Fruit fly (Drosophila melanogaster): Measurements from ENCODE around the gene bcn92.

bcn92 gene

DNA sequence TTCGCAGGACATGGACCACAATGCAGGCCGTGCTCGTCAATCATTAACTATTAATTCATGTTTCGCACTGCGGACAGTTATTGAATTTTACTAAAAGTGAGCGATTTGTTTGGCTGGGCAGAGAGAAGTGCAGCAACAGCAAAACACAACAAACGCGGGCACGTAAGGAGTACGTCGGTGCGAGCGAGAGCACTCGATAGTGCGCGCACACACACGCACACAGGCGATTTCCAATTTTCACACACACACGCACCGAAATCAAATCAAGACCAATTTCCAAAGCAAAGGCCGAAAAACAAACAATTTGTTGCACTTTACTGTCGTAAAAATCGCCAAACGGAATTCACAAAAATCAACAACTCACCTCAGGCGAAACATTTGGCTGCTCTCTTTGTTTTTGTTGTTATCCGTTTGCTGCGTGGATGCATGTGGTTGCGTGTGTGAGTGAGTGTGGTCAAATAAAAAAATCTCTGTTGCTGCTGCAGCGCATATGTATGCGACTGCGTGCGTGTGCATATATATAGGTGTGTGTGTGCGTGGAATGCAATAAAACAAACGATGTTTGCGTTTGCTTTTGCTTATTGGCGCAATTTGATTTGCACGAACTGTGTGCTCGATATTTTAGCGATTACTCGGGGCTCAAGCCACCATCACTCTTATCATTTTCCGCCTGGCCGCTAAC, 8.6 kb upstream of the bcn92 start (continued):
- TF ChIP-seq CG10979 (tag; optimal IDR thresholded peaks at IDR 0.05) = no peak
- TF ChIP-seq CG42726 (GFP tag; IDR thresholded peaks at IDR 0.05; ENCODE audit: partially characterized antibody) = no peak
- no peak for TF ChIP-seq H2.0 (GFP tag; IDR thresholded peaks at IDR 0.05)
- TF ChIP-seq Ets97D (GFP tag; optimal IDR thresholded peaks at IDR 0.05) = no peak

DNA sequence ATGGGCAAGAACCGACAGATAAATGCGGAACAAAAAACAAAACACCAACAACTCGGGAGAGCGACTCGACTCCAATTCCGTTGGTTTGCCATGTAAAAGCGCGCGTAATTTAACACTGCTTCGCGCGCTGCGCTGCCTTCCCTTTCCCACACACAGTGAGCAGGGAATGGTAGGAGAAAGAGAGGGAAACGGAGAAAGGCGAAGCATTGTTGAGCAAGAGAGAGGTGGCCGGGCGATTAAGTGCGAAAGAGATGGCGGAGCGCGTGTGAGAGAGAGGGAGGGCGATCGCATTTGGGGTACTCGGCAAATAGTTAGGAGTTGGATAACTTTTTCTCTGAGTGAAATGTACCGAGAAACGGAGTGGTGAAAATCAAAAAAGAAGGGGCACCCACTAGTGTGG, 6.4 kb upstream of the bcn92 start:
- TF ChIP-seq oc (tag; optimal IDR thresholded peaks at IDR 0.05) (peak; percentile 74), vnd (GFP tag; IDR thresholded peaks at IDR 0.05; ENCODE audit: partially characterized antibody) (no peak), Six4 (GFP tag; optimal IDR thresholded peaks at IDR 0.05) (peak; percentile 43), Trl (optimal IDR thresholded peaks at IDR 0.05) (peak; percentile 54 to 70), Trl (GFP tag; optimal IDR thresholded peaks at IDR 0.05) (peak; percentile 45), ewg (GFP tag; optimal IDR thresholded peaks at IDR 0.05) (no peak), Nf-YB (GFP tag; optimal IDR thresholded peaks at IDR 0.05) (peak; percentile 48), cg (GFP tag; optimal IDR thresholded peaks at IDR 0.05) (peak; percentile 59), Stat92E (GFP tag; optimal IDR thresholded peaks at IDR 0.05) (peak in 1 of 3 experiments; percentile 2), CG8478 (optimal IDR thresholded peaks at IDR 0.05) (peak; percentile 88), nmo (GFP tag; optimal IDR thresholded peaks at IDR 0.05) (peak; percentile 20), CG34422 (GFP tag; IDR thresholded peaks at IDR 0.05) (0 out of 3 replicates have a peak, but pooled peaks have one; percentile 32), CG12769 (tag; optimal IDR thresholded peaks at IDR 0.05) (peak; percentile 93), chn (GFP tag; optimal IDR thresholded peaks at IDR 0.05) (peak; percentile 27), so (GFP tag; IDR thresholded peaks at IDR 0.05) (peak; percentile 69), Fer1 (GFP tag; optimal IDR thresholded peaks at IDR 0.05) (peak; percentile 18), CG18262 (tag; optimal IDR thresholded peaks at IDR 0.05) (peak; percentile 3), CoRest (tag; optimal IDR thresholded peaks at IDR 0.05) (peak; percentile 18), E2f2 (GFP tag; IDR thresholded peaks at IDR 0.05) (peak; percentile 64), CG17359 (tag; optimal IDR thresholded peaks at IDR 0.05) (no peak), CG42726 (GFP tag; IDR thresholded peaks at IDR 0.05; ENCODE audit: partially characterized antibody) (no peak), CG31388 (GFP tag; optimal IDR thresholded peaks at IDR 0.05) (no peak), fd64A (GFP tag; optimal IDR thresholded peaks at IDR 0.05) (no peak), Sox102F (GFP tag; optimal IDR thresholded peaks at IDR 0.05) (peak; percentile 64), crol (GFP tag; IDR thresholded peaks at IDR 0.05) (peak; percentile 97), luna (GFP tag; optimal IDR thresholded peaks at IDR 0.05) (no peak), bsh (GFP tag; optimal IDR thresholded peaks at IDR 0.05) (peak in 1 of 2 experiments; percentile 7), CG17829 (tag; optimal IDR thresholded peaks at IDR 0.05) (peak; percentile 32), bbx (GFP tag; IDR thresholded peaks at IDR 0.05; ENCODE audit: partially characterized antibody) (0 out of 2 replicates have a peak, but pooled peaks have one; percentile 23), Xrp1 (GFP tag; IDR thresholded peaks at IDR 0.05) (0 out of 2 replicates have a peak, but pooled peaks have one; percentile 8), CG8924 (tag; optimal IDR thresholded peaks at IDR 0.05) (peak; percentile 5), MBD-R2 (GFP tag; IDR thresholded peaks at IDR 0.05) (peak; percentile 19; the same call in 1 of the 2 replicates), Nf-YC (tag; optimal IDR thresholded peaks at IDR 0.05) (peak; percentile 78), HmgD (GFP tag; optimal IDR thresholded peaks at IDR 0.05) (peak; percentile 52), stwl (tag; optimal IDR thresholded peaks at IDR 0.05) (peak; percentile 20), wek (GFP tag; optimal IDR thresholded peaks at IDR 0.05) (peak; percentile 100), Ptx1 (GFP tag; IDR thresholded peaks at IDR 0.05) (peak; percentile 39; the same call in 1 of the 2 replicates), exex (tag; optimal IDR thresholded peaks at IDR 0.05) (peak; percentile 9), Med (GFP tag) (peak; percentile 53), CG1603 (tag; optimal IDR thresholded peaks at IDR 0.05) (peak; percentile 20), scrt (GFP tag; optimal IDR thresholded peaks at IDR 0.05) (no peak), zf30C (GFP tag; optimal IDR thresholded peaks at IDR 0.05) (peak; percentile 60), Pdp1 (GFP tag; optimal IDR thresholded peaks at IDR 0.05) (peak in 1 of 2 experiments; percentile 85), CG4854 (GFP tag; optimal IDR thresholded peaks at IDR 0.05) (no peak)

All from whole organism, embryonic.